Worm (Caenorhabditis elegans): Measurements from ENCODE around the gene his-41.

The his-41 gene

ce11 chrV:9513590-9513989 is 31.7 kb upstream of the his-41 start, which contains the start of gene eif-2Bdelta (continued):
- TF ChIP-seq fos-1 (tag; optimal IDR thresholded peaks at IDR 0.05), result no peak
- TF ChIP-seq T20F7.1 (GFP tag; optimal IDR thresholded peaks at IDR 0.05), result no peak
- peak; percentile 23 for TF ChIP-seq ztf-7 (tag; optimal IDR thresholded peaks at IDR 0.05)
- no peak for TF ChIP-seq R02D3.7 (tag; optimal IDR thresholded peaks at IDR 0.05)
- no peak for TF ChIP-seq daf-16 (GFP tag; optimal IDR thresholded peaks at IDR 0.05)
- peak; percentile 46 for TF ChIP-seq daf-16 (tag; optimal IDR thresholded peaks at IDR 0.05)
- TF ChIP-seq mes-2 (tag; optimal IDR thresholded peaks at IDR 0.05; ENCODE audit: poor library complexity, severe bottlenecking), result peak; percentile 60
- TF ChIP-seq dmd-6 (GFP tag; IDR thresholded peaks at IDR 0.05), result peak; percentile 38; the same call in 1 of the 2 replicates
- peak; percentile 7 for TF ChIP-seq duxl-1 (tag; optimal IDR thresholded peaks at IDR 0.05; ENCODE audit: poor library complexity)
- peak; percentile 49 for TF ChIP-seq nhr-102 (tag; optimal IDR thresholded peaks at IDR 0.05)

ce11 chrV:9516280-9516679 is 29.1 kb upstream of the his-41 start:
- peak in 1 of 2 experiments; percentile 99 for TF ChIP-seq unc-62 (GFP tag; optimal IDR thresholded peaks at IDR 0.05 in 1 of 2)
- TF ChIP-seq unc-62 (tag; optimal IDR thresholded peaks at IDR 0.05), result no peak
- TF ChIP-seq nhr-48 (tag; optimal IDR thresholded peaks at IDR 0.05), result peak; percentile 49
- TF ChIP-seq snpc-1.2 (GFP tag; IDR thresholded peaks at IDR 0.05), result no peak
- peak; percentile 69; the same call in 1 of the 2 replicates for TF ChIP-seq ceh-20 (GFP tag; IDR thresholded peaks at IDR 0.05)
- TF ChIP-seq daf-19 (GFP tag; conservative IDR thresholded peaks at IDR 0.05), result no peak
- peak; percentile 12 for TF ChIP-seq nhr-76 (tag; optimal IDR thresholded peaks at IDR 0.05)
- TF ChIP-seq ctbp-1 (GFP tag; IDR thresholded peaks at IDR 0.05), result no peak
- no peak for TF ChIP-seq snpc-4 (tag; optimal IDR thresholded peaks at IDR 0.05)
- peak; percentile 46 for TF ChIP-seq nhr-6 (tag; optimal IDR thresholded peaks at IDR 0.05)
- TF ChIP-seq zip-2 (tag; optimal IDR thresholded peaks at IDR 0.05), result no peak
- no peak for TF ChIP-seq nhr-11 (tag; optimal IDR thresholded peaks at IDR 0.05)
- no peak for TF ChIP-seq dpl-1 (GFP tag; optimal IDR thresholded peaks at IDR 0.05)
- TF ChIP-seq rbr-2 (tag; optimal IDR thresholded peaks at IDR 0.05), result no peak
- peak; percentile 34 for TF ChIP-seq nhr-77 (tag; optimal IDR thresholded peaks at IDR 0.05)
- peak in 1 of 2 experiments; percentile 65 for TF ChIP-seq mdl-1 (tag; optimal IDR thresholded peaks at IDR 0.05)
- peak; percentile 84 for TF ChIP-seq dmd-6 (GFP tag; IDR thresholded peaks at IDR 0.05)
- TF ChIP-seq zfp-2 (tag; optimal IDR thresholded peaks at IDR 0.05), result no peak
- peak; percentile 82 for TF ChIP-seq dve-1 (tag; optimal IDR thresholded peaks at IDR 0.05; ENCODE audit: insufficient read depth)
- no peak for TF ChIP-seq Y105C5A.15 (GFP tag; IDR thresholded peaks at IDR 0.05)
- TF ChIP-seq ceh-28 (tag; optimal IDR thresholded peaks at IDR 0.05), result no peak
- no peak for TF ChIP-seq jun-1 (tag; optimal IDR thresholded peaks at IDR 0.05)
- TF ChIP-seq hlh-30 (tag; optimal IDR thresholded peaks at IDR 0.05; ENCODE audit: insufficient read depth), result peak; percentile 83
- TF ChIP-seq unc-130 (GFP tag; optimal IDR thresholded peaks at IDR 0.05), result no peak
- peak; percentile 46 for TF ChIP-seq nhr-25 (tag; optimal IDR thresholded peaks at IDR 0.05; ENCODE audit: borderline replicate concordance, insufficient read depth)
- TF ChIP-seq daf-16 (GFP tag; optimal IDR thresholded peaks at IDR 0.05), result no peak
- no peak for TF ChIP-seq daf-16 (tag; optimal IDR thresholded peaks at IDR 0.05)
- TF ChIP-seq mes-2 (tag; optimal IDR thresholded peaks at IDR 0.05; ENCODE audit: poor library complexity, severe bottlenecking), result no peak
- TF ChIP-seq mep-1 (tag; optimal IDR thresholded peaks at IDR 0.05), result peak; percentile 42
- peak in 1 of 2 experiments; percentile 52 for TF ChIP-seq lsy-2 (tag; optimal IDR thresholded peaks at IDR 0.05)
- TF ChIP-seq nhr-28 (tag; optimal IDR thresholded peaks at IDR 0.05), result peak; percentile 97
- no peak for TF ChIP-seq set-16 (GFP tag; IDR thresholded peaks at IDR 0.05)
- TF ChIP-seq hlh-11 (tag; optimal IDR thresholded peaks at IDR 0.05), result peak; percentile 64
- peak; percentile 69 for TF ChIP-seq mxl-3 (GFP tag; optimal IDR thresholded peaks at IDR 0.05)
- TF ChIP-seq T20F7.1 (GFP tag; optimal IDR thresholded peaks at IDR 0.05), result peak; percentile 3
- no peak for TF ChIP-seq egl-43 (GFP tag; IDR thresholded peaks at IDR 0.05)
- no peak for TF ChIP-seq nhr-42 (GFP tag; IDR thresholded peaks at IDR 0.05)
